Worm (Caenorhabditis elegans) whole organism, mixed stage, embryonic: Measurements from ENCODE around the gene lev-8.

Experiments used
- M03D4.4 ChIP-seq: sonication (generic microtip); optimal IDR thresholded peaks from 2 replicates; lab custom pipeline; 2017; ENCODE audit warnings: mild to moderate bottlenecking, missing genetic modification characterization, missing compliant biosample characterization
- blmp-1 ChIP-seq: fragments of 150-350 bp; optimal IDR thresholded peaks from 2 replicates; lab custom pipeline; 2014; ENCODE audit warnings: missing biosample characterization, missing genetic modification characterization
- ceh-43 ChIP-seq: fragments of 200-800 bp; sonication (Bioruptor generic); optimal IDR thresholded peaks from 2 replicates; lab custom pipeline; 2018; ENCODE audit warnings: mild to moderate bottlenecking, missing genetic modification characterization, moderate library complexity, missing compliant biosample characterization
- ceh-83 ChIP-seq: fragments of 200-800 bp; sonication (Bioruptor generic); optimal IDR thresholded peaks from 2 replicates; lab custom pipeline; 2018; ENCODE audit warnings: mild to moderate bottlenecking, missing genetic modification characterization, missing compliant biosample characterization
- ces-1 ChIP-seq: fragments of 150-350 bp; optimal IDR thresholded peaks from 2 replicates; lab custom pipeline; 2014; ENCODE audit warnings: missing biosample characterization, missing genetic modification reagents, missing genetic modification characterization
- drap-1 ChIP-seq: fragments of 200-800 bp; sonication (Bioruptor generic); optimal IDR thresholded peaks from 3 replicates; lab custom pipeline; 2018; ENCODE audit warnings: mild to moderate bottlenecking, missing genetic modification characterization, missing compliant biosample characterization
- elt-1 ChIP-seq: sonication (generic microtip); optimal IDR thresholded peaks from 2 replicates; lab custom pipeline; 2017; ENCODE audit warnings: missing genetic modification characterization, mild to moderate bottlenecking, missing compliant biosample characterization, antibody characterized with exemption, moderate library complexity, borderline replicate concordance; ENCODE audit not compliant: insufficient read depth
- elt-3 ChIP-seq: fragments of 150-350 bp; optimal IDR thresholded peaks from 2 replicates; lab custom pipeline; 2014; ENCODE audit warnings: missing biosample characterization, missing genetic modification characterization
- flh-1 ChIP-seq: fragments of 200-800 bp; sonication (Bioruptor generic); optimal IDR thresholded peaks from 2 replicates; lab custom pipeline; 2018; ENCODE audit warnings: mild to moderate bottlenecking, missing genetic modification characterization, moderate library complexity, missing compliant biosample characterization
- ham-2 ChIP-seq: fragments of 200-800 bp; sonication (Bioruptor generic); optimal IDR thresholded peaks from 2 replicates; lab custom pipeline; 2018; ENCODE audit warnings: mild to moderate bottlenecking, missing genetic modification characterization, missing compliant biosample characterization
- hlh-1 ChIP-seq: fragments of 150-350 bp; optimal IDR thresholded peaks from 2 replicates; lab custom pipeline; 2014; ENCODE audit warnings: missing biosample characterization, missing genetic modification reagents, missing genetic modification characterization
- lin-13 ChIP-seq: fragments of 150-350 bp; optimal IDR thresholded peaks from 2 replicates; lab custom pipeline; 2014; ENCODE audit warnings: missing biosample characterization, missing genetic modification characterization
- lin-32 ChIP-seq: fragments of 200-800 bp; sonication (Bioruptor generic); optimal IDR thresholded peaks from 2 replicates; lab custom pipeline; 2018; ENCODE audit warnings: mild to moderate bottlenecking, missing genetic modification characterization, missing compliant biosample characterization
- lsy-2 ChIP-seq: fragments of 150-350 bp; optimal IDR thresholded peaks from 2 replicates; lab custom pipeline; 2014; ENCODE audit warnings: missing biosample characterization, missing genetic modification characterization
- mep-1 ChIP-seq: fragments of 150-350 bp; optimal IDR thresholded peaks from 2 replicates; lab custom pipeline; 2017; ENCODE audit warnings: missing biosample characterization, missing genetic modification reagents, missing genetic modification characterization, inconsistent platforms
- nhr-12 ChIP-seq: fragments of 150-350 bp; optimal IDR thresholded peaks from 2 replicates; lab custom pipeline; 2014; ENCODE audit warnings: missing biosample characterization, missing genetic modification characterization
- nhr-2 ChIP-seq: fragments of 150-350 bp; optimal IDR thresholded peaks from 2 replicates; lab custom pipeline; 2014; ENCODE audit warnings: missing biosample characterization, missing genetic modification characterization
- nhr-237 ChIP-seq: fragments of 150-350 bp; optimal IDR thresholded peaks from 2 replicates; lab custom pipeline; 2014; ENCODE audit warnings: missing biosample characterization, missing genetic modification characterization
- pha-4 ChIP-seq: fragments of 150-350 bp; optimal IDR thresholded peaks from 2 replicates; lab custom pipeline; 2018; ENCODE audit warnings: missing biosample characterization, missing genetic modification reagents, missing genetic modification characterization
- sem-2 ChIP-seq: fragments of 200-800 bp; sonication (Bioruptor generic); optimal IDR thresholded peaks from 2 replicates; lab custom pipeline; 2018; ENCODE audit warnings: mild to moderate bottlenecking, missing genetic modification characterization, missing compliant biosample characterization
- sptf-1 ChIP-seq: sonication (generic microtip); optimal IDR thresholded peaks from 2 replicates; lab custom pipeline; 2017; ENCODE audit warnings: mild to moderate bottlenecking, missing genetic modification characterization, moderate library complexity, missing compliant biosample characterization
- tbx-8 ChIP-seq: fragments of 200-800 bp; sonication (Bioruptor generic); optimal IDR thresholded peaks from 2 replicates; lab custom pipeline; 2018; ENCODE audit warnings: mild to moderate bottlenecking, missing genetic modification characterization, moderate library complexity, missing compliant biosample characterization
- unc-120 ChIP-seq: sonication (generic microtip); optimal IDR thresholded peaks from 2 replicates; lab custom pipeline; 2017; ENCODE audit warnings: missing genetic modification characterization, missing compliant biosample characterization; ENCODE audit not compliant: poor library complexity, severe bottlenecking
- unc-39 ChIP-seq: fragments of 150-350 bp; optimal IDR thresholded peaks from 2 replicates; lab custom pipeline; 2014; ENCODE audit warnings: missing biosample characterization, missing genetic modification characterization
- unc-62 ChIP-seq: fragments of 150-350 bp; optimal IDR thresholded peaks from 2 replicates; lab custom pipeline; 2014; ENCODE audit warnings: missing biosample characterization, missing genetic modification reagents, missing genetic modification characterization
- ztf-11 ChIP-seq: fragments of 150-350 bp; optimal IDR thresholded peaks from 2 replicates; lab custom pipeline; 2014; ENCODE audit warnings: missing biosample characterization, missing genetic modification characterization

lev-8 gene

DNA sequence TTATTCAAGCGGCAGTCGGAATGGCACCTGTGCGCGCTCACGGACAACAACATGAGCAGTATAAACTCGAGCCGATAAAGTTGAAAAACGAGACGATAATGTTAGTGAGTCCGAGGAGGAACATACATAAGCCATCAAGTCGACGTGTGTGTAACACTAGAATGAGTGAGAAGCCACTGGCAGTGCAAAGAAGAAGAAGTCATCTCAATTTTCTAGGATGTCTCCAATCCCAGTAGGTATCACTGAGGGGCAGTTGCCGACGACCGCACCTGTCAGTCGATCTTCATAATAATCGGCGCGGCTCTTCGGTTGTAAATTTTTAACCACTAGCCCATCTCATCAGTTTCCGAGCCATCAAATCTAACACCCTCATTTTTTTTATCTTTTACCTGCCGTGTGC is 639 bp upstream of the lev-8 start:
- TF ChIP-seq hlh-1 (peak; percentile 72), ham-2 (GFP tag; lab: Kevin White, UChicago) (no peak), unc-120 (peak; percentile 64), unc-62 (peak; percentile 61), ceh-43 (no peak), pha-4 (tag; lab: Kevin White, UChicago) (no peak), nhr-12 (tag; lab: Kevin White, UChicago) (no peak)
- TF ChIP-seq, all 35 proteins: peak for 3

DNA sequence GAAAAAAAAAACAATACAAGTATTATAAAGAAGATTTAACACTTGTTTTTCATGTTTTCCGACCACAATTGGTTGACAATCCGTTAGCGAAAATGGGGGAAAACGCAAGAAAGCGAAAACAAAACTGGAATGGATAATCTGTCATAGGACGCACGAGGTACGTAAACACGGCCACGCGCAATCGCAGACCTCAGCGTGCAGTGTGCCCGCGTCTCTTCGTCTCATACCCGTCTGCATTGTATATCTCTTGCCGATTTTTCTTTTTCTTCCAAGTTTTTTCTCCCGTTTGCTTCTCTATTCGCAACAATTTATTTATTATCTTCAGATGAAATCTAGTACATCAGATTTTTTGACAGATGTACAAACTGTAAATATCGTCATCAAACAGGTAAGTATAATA is 2.9 kb downstream of the lev-8 start, which contains the start of gene trpp-9:
Gene trpp-9 (plus strand): TSS at position 261 of the 400 bp plus-strand sequence.
- peak; percentile 2 for TF ChIP-seq hlh-1
- peak; percentile 36 for TF ChIP-seq pha-4 (tag; lab: Kevin White, UChicago)
- peak; percentile 15 for TF ChIP-seq elt-1
- TF ChIP-seq mep-1 (tag; lab: Kevin White, UChicago) = peak; percentile 16
- TF ChIP-seq sptf-1 (tag; lab: Kevin White, UChicago) = peak; percentile 3
- TF ChIP-seq blmp-1 (tag; lab: Kevin White, UChicago) = peak; percentile 85
- TF ChIP-seq ztf-11 (tag; lab: Kevin White, UChicago) = no peak
- peak; percentile 40 for TF ChIP-seq ces-1
- TF ChIP-seq elt-3 (tag; lab: Kevin White, UChicago) = no peak
- TF ChIP-seq M03D4.4 (tag; lab: Kevin White, UChicago) = no peak
- TF ChIP-seq unc-39 = no peak
- peak; percentile 29 for TF ChIP-seq lsy-2 (tag; lab: Kevin White, UChicago)
- no peak for TF ChIP-seq nhr-237
- no peak for TF ChIP-seq lin-32 (GFP tag; lab: Kevin White, UChicago)

DNA sequence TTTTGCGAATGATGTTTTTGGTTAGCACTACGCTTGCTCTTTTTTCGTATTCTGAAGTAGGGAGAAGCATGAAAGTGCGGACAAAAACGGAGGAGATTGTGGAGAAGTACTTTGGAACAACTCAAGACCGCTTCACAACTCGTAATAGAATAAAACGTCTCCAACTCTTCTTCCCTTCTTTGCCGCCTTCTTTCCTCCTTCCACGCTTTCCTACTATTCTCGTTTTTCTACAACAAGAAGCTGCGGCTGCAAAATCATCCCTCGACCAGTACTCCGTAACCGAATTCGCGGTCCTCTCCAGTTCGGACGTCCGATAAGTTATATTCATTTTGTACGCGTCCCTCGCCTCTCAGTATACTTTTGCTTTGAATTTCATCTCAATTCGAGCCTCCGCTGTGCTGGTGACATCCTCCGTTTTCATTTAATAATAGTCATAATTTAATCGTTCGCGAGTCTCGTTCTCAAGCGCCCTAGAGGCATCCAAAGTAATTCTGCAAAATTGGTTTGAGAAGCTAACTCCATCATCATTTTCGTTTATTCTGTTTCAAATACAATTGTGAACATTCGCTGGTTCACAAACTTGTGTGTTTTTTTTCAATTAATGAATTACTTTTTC is 9.1 kb downstream of the lev-8 start:
- TF ChIP-seq ces-1 = peak; percentile 98
- no peak for TF ChIP-seq mep-1 (tag; lab: Kevin White, UChicago)

DNA sequence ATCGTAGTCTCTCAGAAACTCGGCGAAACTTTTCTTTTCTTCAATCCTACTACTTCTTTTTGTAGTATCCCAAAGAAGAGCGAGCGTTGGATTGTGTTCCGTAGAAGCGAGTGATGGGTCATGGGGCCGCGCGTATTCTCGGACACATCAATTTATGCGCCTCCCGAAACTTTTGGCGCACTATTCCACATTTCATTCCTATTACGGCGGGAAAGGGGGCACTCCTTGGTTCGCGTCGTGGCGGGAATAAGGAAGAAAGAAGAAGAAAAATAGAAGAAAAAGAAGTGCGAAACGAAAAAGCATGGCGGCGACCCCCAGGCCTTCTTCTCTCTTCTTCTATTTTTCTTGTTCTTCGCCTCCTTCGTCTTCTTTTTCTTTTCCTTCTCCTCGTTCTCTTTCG is 11.0 kb downstream of the lev-8 start:
- no peak for TF ChIP-seq nhr-237
- TF ChIP-seq ces-1 = peak; percentile 46
- TF ChIP-seq unc-62 = no peak

DNA sequence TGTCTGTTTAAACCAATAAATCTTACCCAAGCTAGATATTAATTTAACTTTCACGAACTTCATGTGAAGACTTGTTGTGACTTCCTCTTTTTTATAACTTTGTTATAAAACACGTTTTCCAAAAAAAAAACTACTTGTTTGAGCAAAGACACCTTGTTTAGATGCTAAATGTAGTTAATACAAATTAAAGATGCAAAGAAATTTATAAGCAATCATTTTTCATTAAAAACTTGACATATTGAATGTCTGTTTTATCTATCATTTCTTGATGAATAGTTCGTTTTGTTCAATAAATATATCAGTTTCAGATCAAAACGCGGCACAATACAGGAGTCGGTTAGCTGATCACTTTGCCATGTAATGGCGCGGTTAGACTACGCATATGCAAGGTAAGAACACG is 11.5 kb downstream of the lev-8 start, which contains the start of gene frm-3:
Gene frm-3 (plus strand): TSS at position 301 of the 400 bp plus-strand sequence.
- no peak for TF ChIP-seq sem-2 (GFP tag; lab: Kevin White, UChicago)
- no peak for TF ChIP-seq lin-13 (tag; lab: Kevin White, UChicago)
- TF ChIP-seq, all 35 proteins: peak for 0

DNA sequence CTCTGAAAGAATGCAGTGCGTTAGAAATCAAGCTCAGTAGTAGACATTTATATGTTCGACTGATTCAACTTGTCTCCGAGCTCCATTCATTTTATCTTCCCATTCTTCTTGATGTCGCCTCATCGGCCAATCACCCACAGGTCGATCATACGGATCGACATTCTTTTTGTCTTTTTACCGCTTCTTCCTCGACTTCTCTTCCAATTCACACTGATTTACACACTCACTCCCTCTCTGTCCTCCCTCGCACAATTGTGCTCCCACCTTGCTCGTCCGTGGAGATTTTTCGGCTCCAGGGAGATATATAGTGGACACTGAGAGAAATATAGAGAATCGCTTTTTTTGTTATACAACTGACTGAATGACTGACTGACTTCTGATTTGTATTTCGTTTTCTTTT is 13.5 kb downstream of the lev-8 start:
- TF ChIP-seq ces-1 (no peak), mep-1 (tag; lab: Kevin White, UChicago) (no peak), M03D4.4 (tag; lab: Kevin White, UChicago) (no peak), flh-1 (no peak), unc-120 (peak; percentile 37)

DNA sequence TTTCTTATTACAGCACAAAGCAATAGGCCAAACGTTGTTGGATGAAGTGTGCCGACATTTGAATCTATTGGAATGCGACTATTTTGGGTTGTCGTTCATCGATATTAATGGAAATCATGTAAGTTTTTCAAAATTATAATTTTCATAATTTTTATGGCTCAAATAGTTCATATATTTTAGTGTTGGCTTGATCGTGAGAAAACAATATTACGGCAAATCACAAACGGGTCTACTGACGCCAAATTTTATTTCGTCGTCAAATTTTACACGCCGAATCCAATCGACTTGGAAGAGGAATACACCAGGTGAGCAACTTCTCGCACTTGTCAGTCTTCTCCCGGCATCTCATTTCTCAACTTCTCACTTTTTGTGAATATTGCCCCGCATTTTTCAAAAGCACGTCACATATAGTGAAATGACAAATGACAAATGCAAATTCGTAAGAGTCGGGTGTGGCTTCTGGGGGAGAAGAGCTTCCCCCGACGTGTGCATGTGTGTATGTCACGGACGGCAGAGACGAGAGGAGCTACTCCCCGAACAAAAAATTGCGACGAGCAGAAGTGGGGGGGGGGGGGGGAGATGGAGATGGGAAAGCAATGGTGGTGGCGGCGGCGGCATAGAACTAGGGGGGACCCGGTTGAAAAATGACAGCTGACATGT is 15.8 kb downstream of the lev-8 start:
- no peak for TF ChIP-seq nhr-2 (tag; lab: Kevin White, UChicago)
- peak; percentile 53 for TF ChIP-seq hlh-1
- TF ChIP-seq unc-62 = peak; percentile 79
- TF ChIP-seq drap-1 (GFP tag; lab: Kevin White, UChicago) = peak; percentile 7
- TF ChIP-seq unc-120 = peak; percentile 55

DNA sequence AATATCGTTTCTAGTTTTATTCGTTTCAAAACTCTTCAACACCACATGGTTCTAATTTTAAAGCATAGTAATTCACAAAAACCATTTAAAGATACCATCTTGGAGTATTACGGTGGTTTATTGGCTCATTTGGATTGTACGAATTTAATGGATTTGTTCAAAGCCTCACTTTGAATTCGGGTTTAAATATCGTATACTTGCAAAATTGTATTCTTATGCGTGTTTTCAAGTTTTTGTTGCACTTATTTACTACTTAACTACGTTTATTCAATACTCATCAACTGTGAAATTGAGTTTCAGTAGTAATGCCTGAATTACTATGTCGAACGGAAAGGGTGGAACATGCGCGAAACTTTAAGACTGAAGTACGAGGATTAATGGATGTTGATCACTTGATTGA is 24.7 kb downstream of the lev-8 start, which contains the start of gene abts-2:
Gene abts-2 (plus strand): TSS at position 301 of the 400 bp plus-strand sequence.
- TF ChIP-seq hlh-1 = no peak
- no peak for TF ChIP-seq lsy-2 (tag; lab: Kevin White, UChicago)
- TF ChIP-seq ceh-83 (GFP tag; lab: Kevin White, UChicago) = no peak
- no peak for TF ChIP-seq unc-39
- no peak for TF ChIP-seq tbx-8 (GFP tag; lab: Kevin White, UChicago)
